Fruit fly (Drosophila melanogaster) whole organism, embryonic: Measurements from ENCODE around the gene Rpn11.

Experiments
- ATbp ChIP-seq: fragments of 200-800 bp; sonication (Bioruptor generic); optimal IDR thresholded peaks from 2 replicates; lab custom pipeline; 2017; ENCODE audit warnings: missing biosample characterization, mild to moderate bottlenecking, missing genetic modification characterization, missing genetic modification reagents
- Aef1 ChIP-seq: fragments of 200-800 bp; sonication (Bioruptor generic); IDR thresholded peaks from 3 replicates; pipeline ENCODE4 v1.3.6; 2022; ENCODE audit warnings: missing biosample characterization, missing genetic modification characterization
- B-H1 ChIP-seq: fragments of 200-800 bp; sonication (Bioruptor generic); IDR thresholded peaks from 3 replicates; pipeline ENCODE4 v1.3.6; 2022; ENCODE audit warnings: missing biosample characterization, missing genetic modification characterization
- Blimp-1 ChIP-seq: fragments of 200-800 bp; sonication (Bioruptor generic); optimal IDR thresholded peaks from 3 replicates; lab custom pipeline; 2018; ENCODE audit warnings: missing biosample characterization, missing genetic modification characterization, mild to moderate bottlenecking, moderate library complexity, missing genetic modification reagents
- CG10565 ChIP-seq: fragments of 200-800 bp; sonication (Bioruptor generic); optimal IDR thresholded peaks from 3 replicates; lab custom pipeline; 2016; ENCODE audit warnings: missing biosample characterization, mild to moderate bottlenecking, missing genetic modification characterization
- CG10979 ChIP-seq: fragments of 200-800 bp; sonication (Bioruptor generic); optimal IDR thresholded peaks from 2 replicates; lab custom pipeline; 2018; ENCODE audit warnings: missing biosample characterization, mild to moderate bottlenecking, missing genetic modification characterization, moderate library complexity
- CG11723 ChIP-seq: fragments of 200-800 bp; sonication (Bioruptor generic); optimal IDR thresholded peaks from 2 replicates; lab custom pipeline; 2017; ENCODE audit warnings: missing biosample characterization, mild to moderate bottlenecking, missing genetic modification characterization
- CG12659 ChIP-seq: fragments of 200-800 bp; sonication (Bioruptor generic); optimal IDR thresholded peaks from 3 replicates; lab custom pipeline; 2017; ENCODE audit warnings: mild to moderate bottlenecking, missing biosample characterization, missing genetic modification reagents, missing genetic modification characterization
- CG13424 ChIP-seq: fragments of 200-800 bp; sonication (Bioruptor generic); optimal IDR thresholded peaks from 2 replicates; lab custom pipeline; 2019; ENCODE audit warnings: missing biosample characterization, mild to moderate bottlenecking, missing genetic modification characterization, moderate library complexity
- CG14710 ChIP-seq: fragments of 200-800 bp; sonication (Bioruptor generic); optimal IDR thresholded peaks from 3 replicates; lab custom pipeline; 2019; ENCODE audit warnings: missing biosample characterization, mild to moderate bottlenecking, missing genetic modification characterization, moderate library complexity
- CG16779 ChIP-seq: fragments of 200-800 bp; sonication (Bioruptor generic); IDR thresholded peaks from 2 replicates; pipeline ENCODE4 v1.3.6; 2022; ENCODE audit warnings: missing biosample characterization, missing genetic modification characterization
- CG18599 ChIP-seq: fragments of 200-800 bp; sonication (Bioruptor generic); optimal IDR thresholded peaks from 3 replicates; lab custom pipeline; 2017; ENCODE audit warnings: missing biosample characterization, missing genetic modification characterization, mild to moderate bottlenecking, moderate library complexity, missing genetic modification reagents
- CG30020 ChIP-seq: fragments of 200-800 bp; optimal IDR thresholded peaks from 2 replicates; lab custom pipeline; 2019; ENCODE audit warnings: missing biosample characterization, mild to moderate bottlenecking, missing genetic modification characterization, moderate library complexity
- CG4360 ChIP-seq: fragments of 200-800 bp; sonication (Bioruptor generic); IDR thresholded peaks from 2 replicates; pipeline ENCODE4 v1.3.6; 2022; ENCODE audit warnings: missing biosample characterization, missing genetic modification characterization
- CG5953 ChIP-seq: fragments of 200-800 bp; sonication (Bioruptor generic); IDR thresholded peaks from 2 replicates; pipeline ENCODE4 v1.3.6; 2022; ENCODE audit warnings: missing biosample characterization, missing genetic modification characterization
- CG6765 ChIP-seq: fragments of 200-800 bp; sonication (Bioruptor generic); optimal IDR thresholded peaks from 3 replicates; lab custom pipeline; 2017; ENCODE audit warnings: missing biosample characterization, mild to moderate bottlenecking, missing genetic modification characterization
- CG8388 ChIP-seq: fragments of 200-800 bp; sonication (Bioruptor generic); optimal IDR thresholded peaks from 2 replicates; lab custom pipeline; 2019; ENCODE audit warnings: missing biosample characterization, mild to moderate bottlenecking, missing genetic modification characterization, moderate library complexity
- Dbx ChIP-seq: fragments of 200-800 bp; sonication (Bioruptor generic); IDR thresholded peaks from 3 replicates; pipeline ENCODE4 v1.3.6; 2022; ENCODE audit warnings: missing biosample characterization, missing genetic modification characterization
- Doc3 ChIP-seq: fragments of 200-800 bp; sonication (Bioruptor generic); IDR thresholded peaks from 3 replicates; pipeline ENCODE4 v1.3.6; 2022; ENCODE audit warnings: missing biosample characterization, missing genetic modification characterization; ENCODE audit not compliant: partially characterized antibody
- Ets65A ChIP-seq: fragments of 200-800 bp; sonication (Bioruptor generic); peaks from one replicate; lab custom pipeline; 2016; ENCODE audit warnings: missing biosample characterization, missing genetic modification characterization
- HLH3B ChIP-seq: fragments of 200-800 bp; sonication (Bioruptor generic); IDR thresholded peaks from 2 replicates; pipeline ENCODE4 v1.3.6; 2022; ENCODE audit warnings: missing biosample characterization, missing genetic modification characterization
- HLH54F ChIP-seq: fragments of 200-800 bp; sonication (Bioruptor generic); optimal IDR thresholded peaks from 3 replicates; lab custom pipeline; 2016; ENCODE audit warnings: missing biosample characterization, missing genetic modification characterization
- Hr51 ChIP-seq, 2 experiments: fragments of 200-800 bp; sonication (Bioruptor generic); optimal IDR thresholded peaks; 2 replicates in 1 of 2; 3 replicates in 1 of 2; lab custom pipeline; 2016 to 2018; ENCODE audit warnings: missing biosample characterization in 2 of 2, missing genetic modification characterization in 2 of 2, mild to moderate bottlenecking in 1 of 2, moderate library complexity in 1 of 2
- Lhr ChIP-seq: fragments of 200-800 bp; sonication (Bioruptor generic); optimal IDR thresholded peaks from 3 replicates; lab custom pipeline; 2017; ENCODE audit warnings: mild to moderate bottlenecking, missing biosample characterization, missing genetic modification reagents, missing genetic modification characterization
- MTF-1 ChIP-seq: fragments of 200-800 bp; sonication (Bioruptor generic); optimal IDR thresholded peaks from 2 replicates; lab custom pipeline; 2018; ENCODE audit warnings: missing biosample characterization, mild to moderate bottlenecking, missing genetic modification characterization, borderline replicate concordance
- NFAT ChIP-seq: fragments of 200-800 bp; sonication (Bioruptor generic); IDR thresholded peaks from 2 replicates; pipeline ENCODE4 v1.3.6; 2022; ENCODE audit warnings: missing biosample characterization, missing genetic modification characterization
- Nf-YB ChIP-seq: fragments of 200-800 bp; sonication (Bioruptor generic); optimal IDR thresholded peaks from 3 replicates; lab custom pipeline; 2019; ENCODE audit warnings: missing biosample characterization, mild to moderate bottlenecking, missing genetic modification characterization, moderate library complexity
- Sox102F ChIP-seq: fragments of 200-800 bp; sonication (Bioruptor generic); optimal IDR thresholded peaks from 2 replicates; lab custom pipeline; 2018; ENCODE audit warnings: missing biosample characterization, mild to moderate bottlenecking, missing genetic modification characterization, moderate library complexity
- ara ChIP-seq: fragments of 200-800 bp; sonication (Bioruptor generic); IDR thresholded peaks from 2 replicates; pipeline ENCODE4 v1.3.6; 2022; ENCODE audit warnings: missing biosample characterization, missing genetic modification characterization
- bcd ChIP-seq: fragments of 200-800 bp; sonication (Bioruptor generic); optimal IDR thresholded peaks from 2 replicates; lab custom pipeline; 2017; ENCODE audit warnings: missing biosample characterization, mild to moderate bottlenecking, missing genetic modification characterization
- ci ChIP-seq: fragments of 200-800 bp; sonication (Bioruptor generic); IDR thresholded peaks from 3 replicates; pipeline ENCODE4 v1.3.6; 2022; ENCODE audit warnings: missing biosample characterization, missing genetic modification characterization
- crp ChIP-seq, 2 experiments: fragments of 200-800 bp; sonication (Bioruptor generic); optimal IDR thresholded peaks; 2 replicates in 1 of 2; 3 replicates in 1 of 2; lab custom pipeline; 2017; ENCODE audit warnings: missing biosample characterization in 2 of 2, missing genetic modification characterization in 2 of 2, mild to moderate bottlenecking in 1 of 2, moderate library complexity in 1 of 2
- disco-r ChIP-seq: fragments of 200-800 bp; sonication (Bioruptor generic); optimal IDR thresholded peaks from 2 replicates; lab custom pipeline; 2016; ENCODE audit warnings: missing biosample characterization, missing genetic modification characterization
- dm ChIP-seq: fragments of 200-800 bp; sonication (Bioruptor generic); optimal IDR thresholded peaks from 3 replicates; lab custom pipeline; 2016; ENCODE audit warnings: missing biosample characterization, missing genetic modification characterization
- dmrt99B ChIP-seq: fragments of 200-800 bp; sonication (Bioruptor generic); optimal IDR thresholded peaks from 2 replicates; lab custom pipeline; 2018; ENCODE audit warnings: missing biosample characterization, mild to moderate bottlenecking, missing genetic modification characterization, moderate library complexity
- exex ChIP-seq: fragments of 200-800 bp; sonication (Bioruptor generic); optimal IDR thresholded peaks from 4 replicates; lab custom pipeline; 2018; ENCODE audit warnings: missing biosample characterization, mild to moderate bottlenecking, missing genetic modification characterization, moderate library complexity
- gfzf ChIP-seq: fragments of 200-800 bp; sonication (Bioruptor generic); optimal IDR thresholded peaks from 2 replicates; lab custom pipeline; 2016; ENCODE audit warnings: missing biosample characterization, mild to moderate bottlenecking, missing genetic modification characterization, moderate library complexity
- grau ChIP-seq: fragments of 200-800 bp; optimal IDR thresholded peaks from 3 replicates; lab custom pipeline; 2019; ENCODE audit warnings: missing biosample characterization, mild to moderate bottlenecking, missing genetic modification characterization, moderate library complexity
- her ChIP-seq: fragments of 200-800 bp; sonication (Bioruptor generic); optimal IDR thresholded peaks from 2 replicates; lab custom pipeline; 2016; ENCODE audit warnings: missing biosample characterization, missing genetic modification characterization
- ind ChIP-seq: fragments of 200-800 bp; sonication (Bioruptor generic); optimal IDR thresholded peaks from 3 replicates; lab custom pipeline; 2016; ENCODE audit warnings: missing biosample characterization, missing genetic modification characterization
- kah ChIP-seq: fragments of 200-800 bp; sonication (Bioruptor generic); optimal IDR thresholded peaks from 2 replicates; lab custom pipeline; 2018; ENCODE audit warnings: missing biosample characterization, mild to moderate bottlenecking, missing genetic modification characterization
- klu ChIP-seq: fragments of 200-800 bp; sonication (Bioruptor generic); IDR thresholded peaks from 2 replicates; pipeline ENCODE4 v1.3.6; 2022; ENCODE audit warnings: missing biosample characterization, missing genetic modification characterization
- mirr ChIP-seq: fragments of 200-800 bp; sonication (Bioruptor generic); optimal IDR thresholded peaks from 3 replicates; lab custom pipeline; 2018; ENCODE audit warnings: missing biosample characterization, mild to moderate bottlenecking, missing genetic modification characterization
- otp ChIP-seq: fragments of 200-800 bp; sonication (Bioruptor generic); IDR thresholded peaks from 3 replicates; pipeline ENCODE4, ENCODE4 v1.3.6; 2022; ENCODE audit warnings: missing biosample characterization, missing genetic modification characterization
- phol ChIP-seq: fragments of 200-800 bp; sonication (Bioruptor generic); optimal IDR thresholded peaks from 3 replicates; lab custom pipeline; 2018; ENCODE audit warnings: missing biosample characterization, mild to moderate bottlenecking, missing genetic modification characterization, moderate library complexity
- ttk ChIP-seq: fragments of 200-800 bp; sonication (Bioruptor generic); IDR thresholded peaks from 2 replicates; pipeline ENCODE4 v2.1.2; 2022; ENCODE audit warnings: missing biosample characterization, missing genetic modification characterization
- unpg ChIP-seq: fragments of 200-800 bp; sonication (Bioruptor generic); optimal IDR thresholded peaks from 3 replicates; lab custom pipeline; 2018; ENCODE audit warnings: missing biosample characterization, mild to moderate bottlenecking, missing genetic modification characterization, moderate library complexity
- wor ChIP-seq: fragments of 200-800 bp; sonication (Bioruptor generic); IDR thresholded peaks from 2 replicates; pipeline ENCODE4 v1.3.6; 2022; ENCODE audit warnings: missing biosample characterization, missing genetic modification characterization

Rpn11 gene

DNA sequence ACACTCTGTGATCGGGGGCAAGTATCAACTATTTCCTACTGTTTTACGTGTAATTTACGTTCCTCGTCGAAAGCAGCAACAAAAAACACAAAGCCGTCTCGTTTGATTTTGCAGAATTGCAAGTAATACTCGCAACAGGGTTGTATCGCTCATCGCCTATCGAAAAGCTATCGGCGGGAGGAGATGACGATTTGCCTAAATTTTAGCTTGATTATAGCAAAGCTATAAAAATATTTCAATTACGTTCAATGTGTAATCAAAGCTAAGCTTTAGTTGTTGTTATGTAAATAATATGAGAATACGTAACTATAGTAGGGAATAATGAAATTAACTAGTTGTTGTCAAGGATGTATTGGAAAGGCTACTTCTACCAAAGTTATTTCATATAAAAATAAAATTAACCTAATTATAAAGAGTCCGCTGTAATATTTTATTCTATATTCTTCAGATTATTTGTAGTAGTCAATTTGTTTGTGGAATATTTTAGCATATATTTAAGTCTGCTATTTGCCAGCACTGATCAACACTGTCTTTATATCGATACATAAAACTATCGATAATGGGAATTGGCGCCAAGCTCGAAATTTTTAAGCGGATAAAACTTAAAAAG lies at the start of gene Rpn11 (continued):
- TF ChIP-seq phol (tag; lab: Kevin White, UChicago) (peak; percentile 77), Doc3 (GFP tag; lab: Robert Waterston, UW) (0 out of 3 replicates have a peak, but pooled peaks have one; percentile 33), wor (no peak), ci (GFP tag; lab: Robert Waterston, UW) (0 out of 3 replicates have a peak, but pooled peaks have one; percentile 9), CG5953 (GFP tag; lab: Robert Waterston, UW) (no peak), MTF-1 (no peak), grau (peak; percentile 74), CG10565 (no peak), her (GFP tag; lab: Kevin White, UChicago) (no peak), CG16779 (GFP tag; lab: Robert Waterston, UW) (no peak), CG8388 (GFP tag; lab: Kevin White, UChicago) (peak; percentile 65), NFAT (0 out of 2 replicates have a peak, but pooled peaks have one; percentile 34), dmrt99B (tag; lab: Kevin White, UChicago) (peak; percentile 68), CG14710 (tag; lab: Kevin White, UChicago) (peak; percentile 87), Dbx (peak; percentile 24; the same call in 1 of the 3 replicates), CG11723 (GFP tag; lab: Kevin White, UChicago) (peak; percentile 30), bcd (GFP tag; lab: Kevin White, UChicago) (peak; percentile 64), exex (tag; lab: Kevin White, UChicago) (peak; percentile 25), otp (GFP tag; lab: Robert Waterston, UW) (no peak), Hr51 (GFP tag; optimal IDR thresholded peaks at IDR 0.05; lab: Kevin White, UChicago) (peak in 1 of 2 experiments; percentile 61), CG4360 (GFP tag; lab: Robert Waterston, UW) (no peak), CG18599 (peak; percentile 67), gfzf (peak; percentile 3), klu (no peak), dm (GFP tag; lab: Kevin White, UChicago) (no peak), CG13424 (tag; lab: Kevin White, UChicago) (peak; percentile 70), Sox102F (peak; percentile 64), CG12659 (peak; percentile 71), CG30020 (tag; lab: Kevin White, UChicago) (peak; percentile 65), Nf-YB (peak; percentile 37), disco-r (GFP tag; lab: Kevin White, UChicago) (no peak), Lhr (peak; percentile 43), Blimp-1 (GFP tag; lab: Kevin White, UChicago) (peak; percentile 56), ind (peak; percentile 54), Ets65A (GFP tag; lab: Kevin White, UChicago) (peak; percentile 59), Aef1 (GFP tag; lab: Robert Waterston, UW) (0 out of 3 replicates have a peak, but pooled peaks have one; percentile 17), kah (GFP tag; lab: Kevin White, UChicago) (no peak), crp (GFP tag; optimal IDR thresholded peaks at IDR 0.05; lab: Kevin White, UChicago) (peak in 1 of 2 experiments; percentile 20), ara (GFP tag; lab: Robert Waterston, UW) (0 out of 2 replicates have a peak, but pooled peaks have one; percentile 18), HLH54F (GFP tag; lab: Kevin White, UChicago) (peak; percentile 32), ttk (no peak), CG10979 (tag; lab: Kevin White, UChicago) (peak; percentile 49), ATbp (GFP tag; lab: Kevin White, UChicago) (no peak), unpg (peak; percentile 41), CG6765 (GFP tag; lab: Kevin White, UChicago) (no peak), HLH3B (GFP tag; lab: Robert Waterston, UW) (peak; percentile 31; the same call in 1 of the 2 replicates), mirr (GFP tag; lab: Kevin White, UChicago) (peak; percentile 8), B-H1 (GFP tag; lab: Robert Waterston, UW) (peak; percentile 41; the same call in 1 of the 3 replicates)
